Worm (Caenorhabditis elegans) whole organism, late embryonic: ENCODE measurements around the gene tyr-2.

Experiments used
- elt-2 ChIP-seq: sonication (generic microtip); optimal IDR thresholded peaks from 2 replicates; lab custom pipeline; 2016; ENCODE audit warnings: missing genetic modification reagents, missing genetic modification characterization, missing compliant biosample characterization
- fkh-10 ChIP-seq: fragments of 150-350 bp; optimal IDR thresholded peaks from 2 replicates; lab custom pipeline; 2014; ENCODE audit warnings: missing biosample characterization, missing genetic modification reagents, missing genetic modification characterization
- pat-9 ChIP-seq: fragments of 200-800 bp; sonication (Bioruptor generic); optimal IDR thresholded peaks from 2 replicates; lab custom pipeline; 2018; ENCODE audit warnings: mild to moderate bottlenecking, missing genetic modification characterization, moderate library complexity, missing compliant biosample characterization
- unc-55 ChIP-seq: sonication (generic microtip); optimal IDR thresholded peaks from 2 replicates; lab custom pipeline; 2017; ENCODE audit warnings: missing biosample characterization, missing genetic modification reagents, missing genetic modification characterization

ce11 chrIII:13735008-13735407, 9.0 kb upstream of the tyr-2 start, which contains the start of gene W06F12.3:
- TF ChIP-seq pat-9 (tag; lab: Kevin White, UChicago) (no peak), elt-2 (tag; lab: Kevin White, UChicago) (no peak), unc-55 (GFP tag; lab: Kevin White, UChicago) (no peak), fkh-10 (GFP tag; lab: Kevin White, UChicago) (no peak)
